Fruit fly (Drosophila melanogaster) whole organism, embryonic: Measurements from ENCODE around the gene CG15641.

ENCODE experiments used
- Abd-B ChIP-seq: fragments of 200-800 bp; sonication (Bioruptor generic); optimal IDR thresholded peaks from 2 replicates; lab custom pipeline; 2018; ENCODE audit warnings: missing biosample characterization, mild to moderate bottlenecking, missing genetic modification characterization, moderate library complexity
- Ada2b ChIP-seq: fragments of 200-800 bp; sonication (Bioruptor generic); IDR thresholded peaks from 2 replicates; pipeline ENCODE4 v1.3.6; 2022; ENCODE audit warnings: missing biosample characterization, missing genetic modification characterization
- Atf3 ChIP-seq: fragments of 200-800 bp; sonication (Bioruptor generic); optimal IDR thresholded peaks from 3 replicates; lab custom pipeline; 2016; ENCODE audit warnings: missing biosample characterization, missing genetic modification characterization
- Awh ChIP-seq: fragments of 200-800 bp; sonication (Bioruptor generic); IDR thresholded peaks from 2 replicates; pipeline ENCODE4, ENCODE4 v1.3.6; 2022; ENCODE audit warnings: missing biosample characterization, missing genetic modification characterization
- BtbVII ChIP-seq: fragments of 200-800 bp; sonication (Bioruptor generic); optimal IDR thresholded peaks from 3 replicates; lab custom pipeline; 2017; ENCODE audit warnings: missing biosample characterization, mild to moderate bottlenecking, missing genetic modification characterization
- CG10654 ChIP-seq: fragments of 200-800 bp; sonication (Bioruptor generic); optimal IDR thresholded peaks from 2 replicates; lab custom pipeline; 2016; ENCODE audit warnings: missing biosample characterization, missing genetic modification characterization
- CG11247 ChIP-seq: fragments of 200-800 bp; sonication (Bioruptor generic); IDR thresholded peaks from 2 replicates; pipeline ENCODE4 v1.3.6; 2022; ENCODE audit warnings: missing biosample characterization, missing genetic modification characterization
- CG11723 ChIP-seq: fragments of 200-800 bp; sonication (Bioruptor generic); optimal IDR thresholded peaks from 2 replicates; lab custom pipeline; 2017; ENCODE audit warnings: missing biosample characterization, mild to moderate bottlenecking, missing genetic modification characterization
- CG12769 ChIP-seq: fragments of 200-800 bp; sonication (Bioruptor generic); optimal IDR thresholded peaks from 2 replicates; lab custom pipeline; 2019; ENCODE audit warnings: missing biosample characterization, mild to moderate bottlenecking, missing genetic modification characterization, moderate library complexity
- CG15269 ChIP-seq: fragments of 200-800 bp; sonication (Bioruptor generic); optimal IDR thresholded peaks from 2 replicates; lab custom pipeline; 2018; ENCODE audit warnings: missing biosample characterization, mild to moderate bottlenecking, missing genetic modification characterization, moderate library complexity
- CG17829 ChIP-seq: fragments of 200-800 bp; optimal IDR thresholded peaks from 2 replicates; lab custom pipeline; 2019; ENCODE audit warnings: missing biosample characterization, mild to moderate bottlenecking, missing genetic modification characterization, moderate library complexity
- CG18476 ChIP-seq: fragments of 200-800 bp; sonication (Bioruptor generic); optimal IDR thresholded peaks from 2 replicates; lab custom pipeline; 2016; ENCODE audit warnings: missing biosample characterization, mild to moderate bottlenecking, missing genetic modification characterization
- CG18619 ChIP-seq: fragments of 200-800 bp; sonication (Bioruptor generic); optimal IDR thresholded peaks from 3 replicates; lab custom pipeline; 2017; ENCODE audit warnings: missing biosample characterization, mild to moderate bottlenecking, missing genetic modification characterization
- CG2712 ChIP-seq: fragments of 200-800 bp; optimal IDR thresholded peaks from 3 replicates; lab custom pipeline; 2019; ENCODE audit warnings: missing biosample characterization, mild to moderate bottlenecking, missing genetic modification characterization, moderate library complexity
- CG31224 ChIP-seq: fragments of 200-800 bp; sonication (Bioruptor generic); IDR thresholded peaks from 2 replicates; pipeline ENCODE4 v1.3.6; 2022; ENCODE audit warnings: missing biosample characterization, missing genetic modification characterization
- CG4328 ChIP-seq: fragments of 200-800 bp; sonication (Bioruptor generic); optimal IDR thresholded peaks from 3 replicates; lab custom pipeline; 2017; ENCODE audit warnings: missing biosample characterization, missing genetic modification reagents, missing genetic modification characterization
- CG4820 ChIP-seq: fragments of 200-800 bp; sonication (Bioruptor generic); optimal IDR thresholded peaks from 3 replicates; lab custom pipeline; 2016; ENCODE audit warnings: missing biosample characterization, missing genetic modification characterization
- CG6175 ChIP-seq: fragments of 200-800 bp; sonication (Bioruptor generic); IDR thresholded peaks from 3 replicates; pipeline ENCODE4 v1.3.6; 2022; ENCODE audit warnings: missing biosample characterization, missing genetic modification characterization
- CG8359 ChIP-seq: fragments of 200-800 bp; sonication (Bioruptor generic); optimal IDR thresholded peaks from 2 replicates; lab custom pipeline; 2017; ENCODE audit warnings: missing biosample characterization, mild to moderate bottlenecking, missing genetic modification characterization, borderline replicate concordance
- CG9876 ChIP-seq: fragments of 200-800 bp; sonication (Bioruptor generic); optimal IDR thresholded peaks from 2 replicates; lab custom pipeline; 2016; ENCODE audit warnings: missing biosample characterization, missing genetic modification characterization
- CHES-1-like ChIP-seq: fragments of 200-800 bp; sonication (Bioruptor generic); optimal IDR thresholded peaks from 2 replicates; lab custom pipeline; 2016; ENCODE audit warnings: missing biosample characterization, missing genetic modification characterization
- Camta ChIP-seq: fragments of 200-800 bp; sonication (Bioruptor generic); optimal IDR thresholded peaks from 2 replicates; lab custom pipeline; 2016; ENCODE audit warnings: missing biosample characterization, missing genetic modification characterization
- CrebB ChIP-seq: fragments of 200-800 bp; sonication (Bioruptor generic); optimal IDR thresholded peaks from 3 replicates; lab custom pipeline; 2018; ENCODE audit warnings: missing biosample characterization, mild to moderate bottlenecking, missing genetic modification characterization
- Dad ChIP-seq: fragments of 200-800 bp; sonication (Bioruptor generic); optimal IDR thresholded peaks from 3 replicates; lab custom pipeline; 2016; ENCODE audit warnings: missing biosample characterization, missing genetic modification characterization
- Dek ChIP-seq: fragments of 200-800 bp; sonication (Bioruptor generic); optimal IDR thresholded peaks from 3 replicates; lab custom pipeline; 2019; ENCODE audit warnings: missing biosample characterization, mild to moderate bottlenecking, missing genetic modification characterization, moderate library complexity
- Drgx ChIP-seq: fragments of 200-800 bp; sonication (Bioruptor generic); IDR thresholded peaks from 2 replicates; pipeline ENCODE4 v1.3.6; 2022; ENCODE audit warnings: missing biosample characterization, missing genetic modification characterization
- H2.0 ChIP-seq: fragments of 200-800 bp; sonication (Bioruptor generic); IDR thresholded peaks from 2 replicates; pipeline ENCODE4 v1.3.6; 2022; ENCODE audit warnings: missing biosample characterization, missing genetic modification characterization
- HLH3B ChIP-seq: fragments of 200-800 bp; sonication (Bioruptor generic); IDR thresholded peaks from 2 replicates; pipeline ENCODE4 v1.3.6; 2022; ENCODE audit warnings: missing biosample characterization, missing genetic modification characterization
- HLH54F ChIP-seq: fragments of 200-800 bp; sonication (Bioruptor generic); optimal IDR thresholded peaks from 3 replicates; lab custom pipeline; 2016; ENCODE audit warnings: missing biosample characterization, missing genetic modification characterization
- HmgZ ChIP-seq: fragments of 200-800 bp; sonication (Bioruptor generic); optimal IDR thresholded peaks from 2 replicates; lab custom pipeline; 2018; ENCODE audit warnings: missing biosample characterization, mild to moderate bottlenecking, missing genetic modification characterization
- Hsf ChIP-seq: fragments of 200-800 bp; sonication (Bioruptor generic); optimal IDR thresholded peaks from 3 replicates; lab custom pipeline; 2016; ENCODE audit warnings: missing biosample characterization, missing genetic modification characterization
- Nf-YB ChIP-seq: fragments of 200-800 bp; sonication (Bioruptor generic); optimal IDR thresholded peaks from 3 replicates; lab custom pipeline; 2019; ENCODE audit warnings: missing biosample characterization, mild to moderate bottlenecking, missing genetic modification characterization, moderate library complexity
- Ptx1 ChIP-seq: fragments of 200-800 bp; sonication (Bioruptor generic); IDR thresholded peaks from 2 replicates; pipeline ENCODE4 v1.3.6; 2022; ENCODE audit warnings: missing biosample characterization, missing genetic modification characterization
- Rx ChIP-seq: fragments of 200-800 bp; sonication (Bioruptor generic); IDR thresholded peaks from 2 replicates; pipeline ENCODE4 v1.3.6; 2022; ENCODE audit warnings: missing biosample characterization, missing genetic modification characterization
- Xrp1 ChIP-seq: fragments of 200-800 bp; sonication (Bioruptor generic); IDR thresholded peaks from 2 replicates; pipeline ENCODE4 v1.3.6; 2022; ENCODE audit warnings: missing biosample characterization, missing genetic modification characterization
- ci ChIP-seq: fragments of 200-800 bp; sonication (Bioruptor generic); IDR thresholded peaks from 3 replicates; pipeline ENCODE4 v1.3.6; 2022; ENCODE audit warnings: missing biosample characterization, missing genetic modification characterization
- dmrt99B ChIP-seq: fragments of 200-800 bp; sonication (Bioruptor generic); optimal IDR thresholded peaks from 2 replicates; lab custom pipeline; 2018; ENCODE audit warnings: missing biosample characterization, mild to moderate bottlenecking, missing genetic modification characterization, moderate library complexity
- ems ChIP-seq: fragments of 200-800 bp; sonication (Bioruptor generic); optimal IDR thresholded peaks from 3 replicates; lab custom pipeline; 2016; ENCODE audit warnings: missing biosample characterization, missing genetic modification characterization
- eyg ChIP-seq: fragments of 200-800 bp; sonication (Bioruptor generic); optimal IDR thresholded peaks from 3 replicates; lab custom pipeline; 2016; ENCODE audit warnings: missing biosample characterization, missing genetic modification characterization
- gro ChIP-seq: fragments of 200-800 bp; sonication (Bioruptor generic); optimal IDR thresholded peaks from 2 replicates; lab custom pipeline; 2016; ENCODE audit warnings: missing biosample characterization, missing genetic modification characterization
- gsb-n ChIP-seq: fragments of 200-800 bp; sonication (Bioruptor generic); optimal IDR thresholded peaks from 3 replicates; lab custom pipeline; 2018; ENCODE audit warnings: missing biosample characterization, mild to moderate bottlenecking, missing genetic modification characterization
- gt ChIP-seq: fragments of 200-800 bp; sonication (Bioruptor generic); IDR thresholded peaks from 2 replicates; pipeline ENCODE4 v1.3.6; 2022; ENCODE audit warnings: missing biosample characterization, missing genetic modification characterization
- hkb ChIP-seq, 2 experiments: fragments of 200-800 bp in 1 of 2; fragments of >200 bp in 1 of 2; sonication (Bioruptor generic) in 1 of 2; IDR thresholded peaks in 1 of 2; optimal IDR thresholded peaks in 1 of 2; 2 replicates each; pipeline versions ENCODE4 v1.3.6 to Lab custom; 2017 to 2022; ENCODE audit warnings: missing biosample characterization in 1 of 2, missing genetic modification characterization in 1 of 2
- lbe ChIP-seq: fragments of 200-800 bp; sonication (Bioruptor generic); optimal IDR thresholded peaks from 2 replicates; lab custom pipeline; 2016; ENCODE audit warnings: missing biosample characterization, mild to moderate bottlenecking, missing genetic modification characterization
- pnt ChIP-seq: fragments of 200-800 bp; sonication (Bioruptor generic); optimal IDR thresholded peaks from 3 replicates; lab custom pipeline; 2016; ENCODE audit warnings: missing biosample characterization, missing genetic modification characterization
- pros ChIP-seq: fragments of 200-800 bp; sonication (Bioruptor generic); optimal IDR thresholded peaks from 3 replicates; lab custom pipeline; 2019; ENCODE audit warnings: missing biosample characterization, mild to moderate bottlenecking, missing genetic modification characterization, moderate library complexity
- psq ChIP-seq: fragments of 200-800 bp; sonication (Bioruptor generic); optimal IDR thresholded peaks from 2 replicates; lab custom pipeline; 2017; ENCODE audit warnings: missing biosample characterization, missing genetic modification characterization
- sens-2 ChIP-seq: fragments of 200-800 bp; sonication (Bioruptor generic); IDR thresholded peaks from 2 replicates; pipeline ENCODE4 v1.3.6; 2022; ENCODE audit warnings: missing biosample characterization, missing genetic modification characterization
- seq ChIP-seq: fragments of 200-800 bp; sonication (Bioruptor generic); IDR thresholded peaks from 2 replicates; pipeline ENCODE4 v1.3.6; 2022; ENCODE audit warnings: missing biosample characterization, missing genetic modification characterization
- slou ChIP-seq: fragments of 200-800 bp; sonication (Bioruptor generic); optimal IDR thresholded peaks from 3 replicates; lab custom pipeline; 2016; ENCODE audit warnings: missing biosample characterization, missing genetic modification characterization
- so ChIP-seq: fragments of 200-800 bp; sonication (Bioruptor generic); IDR thresholded peaks from 3 replicates; pipeline ENCODE4 v1.3.6; 2022; ENCODE audit warnings: missing biosample characterization, missing genetic modification characterization
- tna ChIP-seq: fragments of 200-800 bp; sonication (Bioruptor generic); IDR thresholded peaks from 2 replicates; pipeline ENCODE4 v1.3.6; 2022; ENCODE audit warnings: missing biosample characterization, missing genetic modification characterization; ENCODE audit not compliant: partially characterized antibody

The CG15641 gene

DNA sequence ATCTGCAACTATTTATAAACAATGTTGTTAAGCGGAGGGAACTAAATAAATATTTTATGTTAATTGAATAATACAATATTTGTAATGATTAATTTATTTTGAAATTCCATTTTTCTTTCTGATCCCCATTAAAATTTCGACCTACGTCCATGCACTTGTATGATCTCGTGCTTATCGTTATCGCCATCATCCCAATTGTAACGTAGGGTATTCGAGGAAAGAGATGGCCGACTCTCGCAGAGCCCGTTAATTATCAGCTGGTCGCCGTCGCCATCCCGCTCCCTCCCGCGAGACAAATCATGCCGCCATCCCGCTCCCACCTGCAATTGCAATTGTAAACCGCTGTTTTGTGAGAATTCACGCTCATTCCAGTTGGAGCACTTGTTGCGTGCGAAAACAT lies 14.6 kb upstream of the CG15641 start, which contains the start of gene CG11655 (continued):
- TF ChIP-seq ci (GFP tag; lab: Robert Waterston, UW) (0 out of 3 replicates have a peak, but pooled peaks have one; percentile 36), tna (GFP tag; lab: Robert Waterston, UW) (no peak), lbe (GFP tag; lab: Kevin White, UChicago) (no peak), Hsf (no peak), CG18476 (GFP tag; lab: Kevin White, UChicago) (no peak), ems (GFP tag; lab: Kevin White, UChicago) (no peak), CG15269 (tag; lab: Kevin White, UChicago) (no peak), sens-2 (GFP tag; lab: Robert Waterston, UW) (no peak), HLH3B (GFP tag; lab: Robert Waterston, UW) (0 out of 2 replicates have a peak, but pooled peaks have one; percentile 13), CG10654 (GFP tag; lab: Kevin White, UChicago) (no peak), slou (GFP tag; lab: Kevin White, UChicago) (no peak), CG4820 (no peak), HmgZ (tag; lab: Kevin White, UChicago) (no peak), Camta (GFP tag; lab: Kevin White, UChicago) (no peak), Xrp1 (GFP tag; lab: Robert Waterston, UW) (peak; percentile 66), HLH54F (GFP tag; lab: Kevin White, UChicago) (no peak), Dek (tag; lab: Kevin White, UChicago) (no peak), CG17829 (tag; lab: Kevin White, UChicago) (peak; percentile 38), CrebB (tag; lab: Kevin White, UChicago) (no peak), psq (no peak), hkb (optimal IDR thresholded peaks at IDR 0.05; lab: Kevin White, UChicago) (no peak), hkb (GFP tag; IDR thresholded peaks at IDR 0.05; lab: Robert Waterston, UW) (peak; percentile 43; the same call in 1 of the 2 replicates), Drgx (GFP tag; lab: Robert Waterston, UW) (peak; percentile 12; the same call in 1 of the 2 replicates), CG4328 (GFP tag; lab: Kevin White, UChicago) (no peak), pnt (GFP tag; lab: Kevin White, UChicago) (no peak), gt (GFP tag; lab: Robert Waterston, UW) (no peak), dmrt99B (no peak), so (GFP tag; lab: Robert Waterston, UW) (no peak), gro (GFP tag; lab: Kevin White, UChicago) (no peak), CG9876 (GFP tag; lab: Kevin White, UChicago) (no peak), Dad (no peak), pros (GFP tag; lab: Kevin White, UChicago) (no peak), CG6175 (GFP tag; lab: Robert Waterston, UW) (no peak), CG11723 (GFP tag; lab: Kevin White, UChicago) (no peak), Rx (GFP tag; lab: Robert Waterston, UW) (0 out of 2 replicates have a peak, but pooled peaks have one; percentile 23), BtbVII (GFP tag; lab: Kevin White, UChicago) (no peak), Ptx1 (peak; percentile 51; the same call in 1 of the 2 replicates), Nf-YB (GFP tag; lab: Kevin White, UChicago) (peak; percentile 26), Awh (GFP tag; lab: Robert Waterston, UW) (no peak), H2.0 (GFP tag; lab: Robert Waterston, UW) (no peak), Ada2b (GFP tag; lab: Robert Waterston, UW) (peak; percentile 21; the same call in 1 of the 2 replicates), CG2712 (tag; lab: Kevin White, UChicago) (peak; percentile 46), CG12769 (no peak), Abd-B (GFP tag; lab: Kevin White, UChicago) (peak; percentile 33), seq (no peak), gsb-n (tag; lab: Kevin White, UChicago) (no peak), CG8359 (GFP tag; lab: Kevin White, UChicago) (no peak), eyg (no peak), CHES-1-like (GFP tag; lab: Kevin White, UChicago) (no peak), CG11247 (no peak), Atf3 (GFP tag; lab: Kevin White, UChicago) (no peak), CG18619 (GFP tag; lab: Kevin White, UChicago) (no peak), CG31224 (GFP tag; lab: Robert Waterston, UW) (no peak)
